Fruit fly (Drosophila melanogaster) whole organism, wandering third instar larva: Measurements from ENCODE around the gene Arf4.

Experiments
- Abd-B ChIP-seq: fragments of >200 bp; optimal IDR thresholded peaks from 2 replicates; lab custom pipeline; 2017; ENCODE audit warnings: missing biosample characterization, missing genetic modification characterization
- CG32264 ChIP-seq: fragments of 200-800 bp; sonication (Bioruptor generic); optimal IDR thresholded peaks from 2 replicates; lab custom pipeline; 2016; ENCODE audit warnings: missing biosample characterization, missing genetic modification characterization
- CG9705 ChIP-seq: fragments of 200-800 bp; sonication (Bioruptor generic); optimal IDR thresholded peaks from 2 replicates; lab custom pipeline; 2018; ENCODE audit warnings: missing biosample characterization, mild to moderate bottlenecking, missing genetic modification characterization
- CrebA ChIP-seq: fragments of 200-800 bp; sonication (Bioruptor generic); optimal IDR thresholded peaks from 2 replicates; lab custom pipeline; 2016; ENCODE audit warnings: missing biosample characterization, mild to moderate bottlenecking, missing genetic modification characterization, borderline replicate concordance
- Dfd ChIP-seq: fragments of >200 bp; optimal IDR thresholded peaks from 2 replicates; lab custom pipeline; 2017; ENCODE audit warnings: missing biosample characterization, missing genetic modification characterization
- Dif ChIP-seq: fragments of 200-275, 200-300 bp; sonication (Bioruptor generic); optimal IDR thresholded peaks from 2 replicates; lab custom pipeline; 2018; ENCODE audit warnings: missing biosample characterization, missing genetic modification characterization; ENCODE audit not compliant: partially characterized antibody
- GATAd ChIP-seq: sonication (Bioruptor generic); optimal IDR thresholded peaks from 2 replicates; lab custom pipeline; 2016; ENCODE audit warnings: missing biosample characterization, missing genetic modification characterization
- HLH106 ChIP-seq: fragments of 200-800 bp; optimal IDR thresholded peaks from 3 replicates; lab custom pipeline; 2019; ENCODE audit warnings: missing biosample characterization, mild to moderate bottlenecking, missing genetic modification characterization, moderate library complexity
- Hnf4 ChIP-seq: fragments of 200-800 bp; sonication (Bioruptor generic); optimal IDR thresholded peaks from 2 replicates; lab custom pipeline; 2016; ENCODE audit warnings: missing biosample characterization, mild to moderate bottlenecking, missing genetic modification characterization
- Hr78 ChIP-seq: fragments of >200 bp; optimal IDR thresholded peaks from 2 replicates; lab custom pipeline; 2017; ENCODE audit warnings: missing biosample characterization, missing genetic modification characterization
- Hr83 ChIP-seq: fragments of 200-300 bp; sonication (Bioruptor generic); optimal IDR thresholded peaks from 2 replicates; lab custom pipeline; 2016; ENCODE audit warnings: missing biosample characterization, mild to moderate bottlenecking, missing genetic modification characterization, moderate library complexity; ENCODE audit not compliant: poor library complexity, severe bottlenecking
- Jra ChIP-seq: sonication (Bioruptor generic); optimal IDR thresholded peaks from 2 replicates; lab custom pipeline; 2016; ENCODE audit warnings: missing biosample characterization, missing genetic modification characterization
- Mio ChIP-seq: sonication (Bioruptor generic); optimal IDR thresholded peaks from 2 replicates; lab custom pipeline; 2016; ENCODE audit warnings: missing biosample characterization, missing genetic modification characterization
- Myc ChIP-seq: fragments of >200 bp; optimal IDR thresholded peaks from 2 replicates; lab custom pipeline; 2017
- N ChIP-seq: fragments of >200 bp; optimal IDR thresholded peaks from 2 replicates; lab custom pipeline; 2018; ENCODE audit warnings: missing biosample characterization, missing external identifiers, missing genetic modification characterization
- OdsH ChIP-seq: fragments of 200-800 bp; sonication (Bioruptor generic); optimal IDR thresholded peaks from 2 replicates; lab custom pipeline; 2016; ENCODE audit warnings: missing biosample characterization, mild to moderate bottlenecking, missing genetic modification characterization
- Rel ChIP-seq, 2 experiments: fragments of 200-800 bp; sonication (Bioruptor generic) in 1 of 2; optimal IDR thresholded peaks; 2 replicates in 1 of 2; 3 replicates in 1 of 2; lab custom pipeline; 2016 to 2019; ENCODE audit warnings: mild to moderate bottlenecking in 2 of 2, missing biosample characterization in 2 of 2, missing genetic modification characterization in 2 of 2, moderate library complexity in 1 of 2
- Sp1 ChIP-seq: fragments of 200-800 bp; sonication (Bioruptor generic); optimal IDR thresholded peaks from 3 replicates; lab custom pipeline; 2019; ENCODE audit warnings: missing biosample characterization, mild to moderate bottlenecking, missing genetic modification characterization, moderate library complexity
- Vsx2 ChIP-seq: fragments of 200-300, 225-300 bp; sonication (Bioruptor generic); optimal IDR thresholded peaks from 2 replicates; lab custom pipeline; 2018; ENCODE audit warnings: missing biosample characterization, missing genetic modification characterization; ENCODE audit not compliant: partially characterized antibody
- br ChIP-seq: fragments of 200-800 bp; sonication (Bioruptor generic); optimal IDR thresholded peaks from 2 replicates; lab custom pipeline; 2016; ENCODE audit warnings: missing biosample characterization, missing genetic modification characterization
- brk ChIP-seq: fragments of 200-800 bp; sonication (Bioruptor generic); optimal IDR thresholded peaks from 2 replicates; lab custom pipeline; 2016; ENCODE audit warnings: missing biosample characterization, mild to moderate bottlenecking, missing genetic modification characterization
- dl ChIP-seq, 2 experiments: fragments of 175-275, 200-275 bp in 1 of 2; fragments of 200-275 bp in 1 of 2; sonication (Bioruptor generic); optimal IDR thresholded peaks; lab custom pipeline; 2018; ENCODE audit warnings: mild to moderate bottlenecking in 2 of 2, missing biosample characterization in 2 of 2, missing genetic modification characterization in 2 of 2, moderate library complexity in 2 of 2; ENCODE audit not compliant: partially characterized antibody in 2 of 2, insufficient read depth in 1 of 2
- dmrt93B ChIP-seq: fragments of 200-800 bp; sonication (Bioruptor generic); optimal IDR thresholded peaks from 2 replicates; lab custom pipeline; 2018; ENCODE audit warnings: missing biosample characterization, mild to moderate bottlenecking, missing genetic modification characterization
- dsf ChIP-seq: sonication (Bioruptor generic); optimal IDR thresholded peaks from 2 replicates; lab custom pipeline; 2016; ENCODE audit warnings: missing biosample characterization, missing genetic modification characterization, borderline replicate concordance
- ey ChIP-seq: fragments of 200-800 bp; sonication (Bioruptor generic); optimal IDR thresholded peaks from 2 replicates; lab custom pipeline; 2016; ENCODE audit warnings: missing biosample characterization, missing genetic modification characterization
- foxo ChIP-seq, 2 experiments: fragments of 200-800 bp; sonication (Bioruptor generic); optimal IDR thresholded peaks; 2 replicates in 1 of 2; 3 replicates in 1 of 2; lab custom pipeline; 2016 to 2017; ENCODE audit warnings: missing biosample characterization in 2 of 2, missing genetic modification characterization in 2 of 2
- fru ChIP-seq: fragments of 200-800 bp; sonication (Bioruptor generic); optimal IDR thresholded peaks from 3 replicates; lab custom pipeline; 2016; ENCODE audit warnings: missing biosample characterization, mild to moderate bottlenecking, missing genetic modification characterization
- h ChIP-seq: fragments of 200-800 bp; sonication (Bioruptor generic); optimal IDR thresholded peaks from 3 replicates; lab custom pipeline; 2016; ENCODE audit warnings: missing biosample characterization, mild to moderate bottlenecking, missing genetic modification characterization
- jim ChIP-seq: fragments of 175-275, 200-325 bp; sonication (Bioruptor generic); optimal IDR thresholded peaks from 2 replicates; lab custom pipeline; 2016; ENCODE audit warnings: missing biosample characterization, mild to moderate bottlenecking, missing genetic modification characterization
- lola ChIP-seq: fragments of >200 bp; optimal IDR thresholded peaks from 2 replicates; lab custom pipeline; 2017; ENCODE audit warnings: missing biosample characterization, missing genetic modification characterization
- psq ChIP-seq: fragments of 200-800 bp; sonication (Bioruptor generic); optimal IDR thresholded peaks from 3 replicates; lab custom pipeline; 2017; ENCODE audit warnings: missing biosample characterization, mild to moderate bottlenecking, missing genetic modification characterization, moderate library complexity
- rgr ChIP-seq: fragments of 200-800 bp; sonication (Bioruptor generic); optimal IDR thresholded peaks from 3 replicates; lab custom pipeline; 2016; ENCODE audit warnings: missing biosample characterization, mild to moderate bottlenecking, missing genetic modification characterization
- sage ChIP-seq: fragments of 200-800 bp; sonication (Bioruptor generic); optimal IDR thresholded peaks from 2 replicates; lab custom pipeline; 2016; ENCODE audit warnings: missing biosample characterization, mild to moderate bottlenecking, missing genetic modification characterization
- sv ChIP-seq: fragments of 200-800 bp; sonication (Bioruptor generic); optimal IDR thresholded peaks from 3 replicates; lab custom pipeline; 2016; ENCODE audit warnings: missing biosample characterization, missing genetic modification characterization
- tai ChIP-seq: sonication (Bioruptor generic); optimal IDR thresholded peaks from 2 replicates; lab custom pipeline; 2016; ENCODE audit warnings: missing biosample characterization, missing genetic modification characterization
- usp ChIP-seq: fragments of >200 bp; optimal IDR thresholded peaks from 2 replicates; lab custom pipeline; 2017; ENCODE audit warnings: missing biosample characterization, missing genetic modification characterization
- woc ChIP-seq: sonication (Bioruptor generic); optimal IDR thresholded peaks from 2 replicates; lab custom pipeline; 2016; ENCODE audit warnings: missing biosample characterization, mild to moderate bottlenecking, missing genetic modification characterization

Arf4 gene

dm6 chr4:1097608-1098262 lies 26.2 kb upstream of the Arf4 start:
- TF ChIP-seq woc (no peak), OdsH (no peak), h (GFP tag; lab: Kevin White, UChicago) (no peak), Myc (lab: Kevin White, UChicago) (no peak), Rel (GFP tag; optimal IDR thresholded peaks at IDR 0.05; lab: Kevin White, UChicago) (no peak), Rel (tag; optimal IDR thresholded peaks at IDR 0.05; lab: Kevin White, UChicago) (no peak), lola (GFP tag; lab: Kevin White, UChicago) (no peak)

- TF ChIP-seq ey (GFP tag; lab: Kevin White, UChicago) (no peak), dsf (no peak), dmrt93B (no peak), CG9705 (GFP tag; lab: Kevin White, UChicago) (no peak), jim (no peak), Hnf4 (GFP tag; lab: Kevin White, UChicago) (no peak), Vsx2 (GFP tag; lab: Kevin White, UChicago) (no peak), rgr (GFP tag; lab: Kevin White, UChicago) (no peak), N (no peak)
Measured at dm6 chr4:1106114-1106513, 17.9 kb upstream of the Arf4 start.

dm6 chr4:1112867-1113769 lies 10.8 kb upstream of the Arf4 start:
- TF ChIP-seq dsf (no peak), Rel (GFP tag; optimal IDR thresholded peaks at IDR 0.05; lab: Kevin White, UChicago) (peak; percentile 37), Rel (tag; optimal IDR thresholded peaks at IDR 0.05; lab: Kevin White, UChicago) (no peak), rgr (GFP tag; lab: Kevin White, UChicago) (peak; percentile 94), Hr78 (GFP tag; lab: Kevin White, UChicago) (no peak), Dif (no peak), N (no peak), br (GFP tag; lab: Kevin White, UChicago) (peak; percentile 89), psq (GFP tag; lab: Kevin White, UChicago) (peak; percentile 86), CrebA (peak; percentile 82), Sp1 (GFP tag; lab: Kevin White, UChicago) (no peak), HLH106 (tag; lab: Kevin White, UChicago) (no peak), Myc (lab: Kevin White, UChicago) (peak; percentile 46), GATAd (GFP tag; lab: Kevin White, UChicago) (no peak), Mio (GFP tag; lab: Kevin White, UChicago) (no peak), sage (peak; percentile 72), Hnf4 (GFP tag; lab: Kevin White, UChicago) (peak; percentile 90), foxo (GFP tag; optimal IDR thresholded peaks at IDR 0.05; lab: Kevin White, UChicago) (peak; percentile 26 to 93), lola (GFP tag; lab: Kevin White, UChicago) (no peak), sv (GFP tag; lab: Kevin White, UChicago) (peak; percentile 98), fru (GFP tag; lab: Kevin White, UChicago) (peak; percentile 94), Dfd (GFP tag; lab: Kevin White, UChicago) (no peak), usp (no peak), ey (GFP tag; lab: Kevin White, UChicago) (peak; percentile 92), Abd-B (GFP tag; lab: Kevin White, UChicago) (no peak), Vsx2 (GFP tag; lab: Kevin White, UChicago) (no peak), dl (GFP tag; optimal IDR thresholded peaks at IDR 0.05; lab: Kevin White, UChicago; ENCODE audit: insufficient read depth in 1 of 2, partially characterized antibody in 2 of 2) (no peak), dmrt93B (no peak), OdsH (peak; percentile 91), CG32264 (GFP tag; lab: Kevin White, UChicago) (peak; percentile 67), Jra (peak; percentile 69), jim (no peak), h (GFP tag; lab: Kevin White, UChicago) (peak; percentile 91), woc (peak; percentile 93), tai (peak; percentile 45), Hr83 (peak; percentile 30), CG9705 (GFP tag; lab: Kevin White, UChicago) (peak; percentile 84), brk (GFP tag; lab: Kevin White, UChicago) (peak; percentile 86)
